Worm (Caenorhabditis elegans): ENCODE data around the gene famh-161.

ce11 chrV:20499642-20500041 lies 34.3 kb downstream of the famh-161 start:
- no peak for TF ChIP-seq pqm-1 (tag; optimal IDR thresholded peaks at IDR 0.05)
- no peak for TF ChIP-seq ceh-18 (tag; optimal IDR thresholded peaks at IDR 0.05)
- TF ChIP-seq sox-4 (tag; optimal IDR thresholded peaks at IDR 0.05) = no peak
- no peak for TF ChIP-seq nfya-1 (tag; optimal IDR thresholded peaks at IDR 0.05)
- no peak for TF ChIP-seq hlh-30 (tag; optimal IDR thresholded peaks at IDR 0.05; ENCODE audit: insufficient read depth)
- TF ChIP-seq lin-11 (tag; optimal IDR thresholded peaks at IDR 0.05) = no peak

All from whole organism, late embryonic.